Fruit fly (Drosophila melanogaster): ENCODE measurements around the gene CG43072.

The CG43072 gene

dm6 chr3L:21069453-21069852 is 3.8 kb downstream of the CG43072 start:
- TF ChIP-seq CG8478 (optimal IDR thresholded peaks at IDR 0.05) (no peak), CTCF (optimal IDR thresholded peaks at IDR 0.05) (no peak)

dm6 chr3L:21070063-21070462 is 4.4 kb downstream of the CG43072 start:
- TF ChIP-seq CTCF (optimal IDR thresholded peaks at IDR 0.05) (no peak), CG8478 (optimal IDR thresholded peaks at IDR 0.05) (no peak)

dm6 chr3L:21080430-21080829 is 14.8 kb downstream of the CG43072 start:
- TF ChIP-seq CG8478 (optimal IDR thresholded peaks at IDR 0.05): no peak
- TF ChIP-seq CTCF (optimal IDR thresholded peaks at IDR 0.05): no peak

- TF ChIP-seq CTCF (optimal IDR thresholded peaks at IDR 0.05): no peak
- TF ChIP-seq CG8478 (optimal IDR thresholded peaks at IDR 0.05): no peak
Observed at dm6 chr3L:21088889-21089288, 23.2 kb downstream of the CG43072 start, which contains the start of gene CG33285. Gene CG33285, minus strand, starts transcription at chr3L:21088989.

dm6 chr3L:21090245-21090644 is 24.6 kb downstream of the CG43072 start:
- TF ChIP-seq CTCF (optimal IDR thresholded peaks at IDR 0.05) (peak; percentile 64 to 71), CG8478 (optimal IDR thresholded peaks at IDR 0.05) (no peak)

- TF ChIP-seq CTCF (optimal IDR thresholded peaks at IDR 0.05) (no peak), CG8478 (optimal IDR thresholded peaks at IDR 0.05) (no peak)
Observed at dm6 chr3L:21097386-21097785, 31.7 kb downstream of the CG43072 start.

- no peak for TF ChIP-seq CTCF (optimal IDR thresholded peaks at IDR 0.05)
Observed at dm6 chr3L:21098602-21099001, 33.0 kb downstream of the CG43072 start.

dm6 chr3L:21099019-21099447 is 33.4 kb downstream of the CG43072 start:
- TF ChIP-seq CG8478 (optimal IDR thresholded peaks at IDR 0.05): no peak
- TF ChIP-seq CTCF (optimal IDR thresholded peaks at IDR 0.05): no peak

dm6 chr3L:21099908-21100307 is 34.3 kb downstream of the CG43072 start:
- no peak for TF ChIP-seq CG8478 (optimal IDR thresholded peaks at IDR 0.05)
- TF ChIP-seq CTCF (optimal IDR thresholded peaks at IDR 0.05): no peak

- TF ChIP-seq CG8478 (optimal IDR thresholded peaks at IDR 0.05) (no peak), CTCF (optimal IDR thresholded peaks at IDR 0.05) (no peak)
Observed at dm6 chr3L:21100429-21100828, 34.8 kb downstream of the CG43072 start.

dm6 chr3L:21101316-21101715 is 35.7 kb downstream of the CG43072 start:
- no peak for TF ChIP-seq CG8478 (optimal IDR thresholded peaks at IDR 0.05)
- no peak for TF ChIP-seq CTCF (optimal IDR thresholded peaks at IDR 0.05)

- TF ChIP-seq CTCF (optimal IDR thresholded peaks at IDR 0.05): no peak
- TF ChIP-seq CG8478 (optimal IDR thresholded peaks at IDR 0.05): no peak
Observed at dm6 chr3L:21104338-21105018, 38.8 kb downstream of the CG43072 start.

dm6 chr3L:21106883-21107282 is 41.2 kb downstream of the CG43072 start:
- TF ChIP-seq CG8478 (optimal IDR thresholded peaks at IDR 0.05) (no peak), CTCF (optimal IDR thresholded peaks at IDR 0.05) (no peak)

dm6 chr3L:21108454-21108853 is 42.8 kb downstream of the CG43072 start:
- TF ChIP-seq CG8478 (optimal IDR thresholded peaks at IDR 0.05) (no peak), CTCF (optimal IDR thresholded peaks at IDR 0.05) (no peak)

dm6 chr3L:21113061-21113460 is 47.4 kb downstream of the CG43072 start:
- TF ChIP-seq CTCF (optimal IDR thresholded peaks at IDR 0.05) (no peak), CG8478 (optimal IDR thresholded peaks at IDR 0.05) (no peak)

Data from S2 (cell line).